Worm (Caenorhabditis elegans) whole organism, L4 larva: ENCODE data around the gene R144.12.

Experiments
- F37D6.2 ChIP-seq: sonication (generic microtip); optimal IDR thresholded peaks from 2 replicates; lab custom pipeline; 2016; ENCODE audit warnings: mild to moderate bottlenecking, missing genetic modification characterization, missing compliant biosample characterization
- F44E2.7 ChIP-seq: fragments of 200-800 bp; sonication (Bioruptor generic); IDR thresholded peaks from 2 replicates; pipeline ENCODE4 v2.1.2; 2022; ENCODE audit warnings: missing genetic modification characterization, missing compliant biosample characterization
- F49E8.2 ChIP-seq: sonication (generic microtip); optimal IDR thresholded peaks from 2 replicates; lab custom pipeline; 2016; ENCODE audit warnings: missing compliant biosample characterization, mild to moderate bottlenecking, missing genetic modification characterization, borderline replicate concordance
- T20F7.1 ChIP-seq: fragments of 200-800 bp; sonication (Bioruptor generic); optimal IDR thresholded peaks from 2 replicates; lab custom pipeline; 2018; ENCODE audit warnings: mild to moderate bottlenecking, missing genetic modification characterization, missing compliant biosample characterization
- T26A8.4 ChIP-seq: fragments of 200-800 bp; sonication (Bioruptor generic); IDR thresholded peaks from 2 replicates; pipeline ENCODE4 v1.3.6; 2022; ENCODE audit warnings: missing genetic modification characterization, missing compliant biosample characterization
- ZK337.2 ChIP-seq: fragments of 200-800 bp; sonication (Bioruptor generic); IDR thresholded peaks from 2 replicates; pipeline ENCODE4 v1.3.6; 2022; ENCODE audit warnings: missing genetic modification reagents, missing genetic modification characterization, missing compliant biosample characterization
- ZK546.5 ChIP-seq, 2 experiments: sonication (generic microtip); optimal IDR thresholded peaks; 2 replicates each; lab custom pipeline; 2017; ENCODE audit warnings: missing biosample characterization in 2 of 2, missing genetic modification characterization in 2 of 2
- ama-1 ChIP-seq: fragments of 150-350 bp; optimal IDR thresholded peaks from 2 replicates; lab custom pipeline; 2014; ENCODE audit warnings: inconsistent platforms, mixed read lengths
- arid-1 ChIP-seq: fragments of 200-800 bp; sonication (Bioruptor generic); conservative IDR thresholded peaks from 2 replicates; pipeline ENCODE4 v1.3.6; 2022; ENCODE audit warnings: missing genetic modification reagents, missing genetic modification characterization, missing compliant biosample characterization
- ceh-32 ChIP-seq: sonication (generic microtip); optimal IDR thresholded peaks from 2 replicates; lab custom pipeline; 2016; ENCODE audit warnings: mild to moderate bottlenecking, missing genetic modification characterization, missing compliant biosample characterization; ENCODE audit not compliant: poor library complexity
- ces-1 ChIP-seq: fragments of 150-350 bp; sonication (generic microtip); optimal IDR thresholded peaks from 4 replicates; lab custom pipeline; 2014; ENCODE audit warnings: missing biosample characterization, missing genetic modification reagents, missing genetic modification characterization
- cey-2 ChIP-seq: sonication (generic microtip); optimal IDR thresholded peaks from 3 replicates; lab custom pipeline; 2017; ENCODE audit warnings: missing genetic modification characterization, mild to moderate bottlenecking, missing compliant biosample characterization, antibody characterized with exemption, borderline replicate concordance; ENCODE audit not compliant: insufficient read depth
- daf-16 ChIP-seq, 3 experiments: sonication (generic microtip); optimal IDR thresholded peaks; 2 replicates each; lab custom pipeline; 2016 to 2017; ENCODE audit warnings: missing genetic modification characterization in 3 of 3, missing genetic modification reagents in 3 of 3, mild to moderate bottlenecking in 2 of 3, missing compliant biosample characterization in 2 of 3, missing biosample characterization in 1 of 3, moderate library complexity in 1 of 3
- dmd-6 ChIP-seq: fragments of 200-800 bp; sonication (Bioruptor generic); IDR thresholded peaks from 2 replicates; pipeline ENCODE4 v1.3.6; 2022; ENCODE audit warnings: missing genetic modification reagents, missing genetic modification characterization, missing compliant biosample characterization
- dmd-8 ChIP-seq: fragments of 200-800 bp; sonication (Bioruptor generic); IDR thresholded peaks from 2 replicates; pipeline ENCODE4 v1.3.6; 2022; ENCODE audit warnings: missing genetic modification characterization, missing compliant biosample characterization
- duxl-1 ChIP-seq: sonication (generic microtip); optimal IDR thresholded peaks from 2 replicates; lab custom pipeline; 2016; ENCODE audit warnings: mild to moderate bottlenecking, missing genetic modification characterization, moderate library complexity, missing compliant biosample characterization; ENCODE audit not compliant: poor library complexity
- dve-1 ChIP-seq: sonication (generic microtip); optimal IDR thresholded peaks from 2 replicates; lab custom pipeline; 2017; ENCODE audit warnings: antibody characterized with exemption, mild to moderate bottlenecking, missing genetic modification characterization, missing compliant biosample characterization; ENCODE audit not compliant: insufficient read depth
- egl-43 ChIP-seq: fragments of 200-800 bp; sonication (Bioruptor generic); IDR thresholded peaks from 2 replicates; pipeline ENCODE4 v1.3.6; 2022; ENCODE audit warnings: missing genetic modification reagents, missing genetic modification characterization, missing compliant biosample characterization
- fkh-10 ChIP-seq: fragments of 150-350 bp; optimal IDR thresholded peaks from 2 replicates; lab custom pipeline; 2014; ENCODE audit warnings: missing biosample characterization, missing genetic modification reagents, missing genetic modification characterization
- fos-1 ChIP-seq: fragments of 150-350 bp; optimal IDR thresholded peaks from 2 replicates; lab custom pipeline; 2014; ENCODE audit warnings: missing biosample characterization, missing genetic modification characterization
- hlh-30 ChIP-seq: sonication (generic microtip); optimal IDR thresholded peaks from 2 replicates; lab custom pipeline; 2017; ENCODE audit warnings: antibody characterized with exemption, mild to moderate bottlenecking, missing genetic modification characterization, missing compliant biosample characterization; ENCODE audit not compliant: insufficient read depth
- hmg-1.1 ChIP-seq: fragments of 200-800 bp; sonication (Bioruptor generic); IDR thresholded peaks from 2 replicates; pipeline ENCODE4 v1.3.6; 2022; ENCODE audit warnings: missing genetic modification reagents, missing genetic modification characterization, missing compliant biosample characterization
- jun-1 ChIP-seq: fragments of 150-350 bp; optimal IDR thresholded peaks from 2 replicates; lab custom pipeline; 2014; ENCODE audit warnings: missing biosample characterization, missing genetic modification reagents, missing genetic modification characterization
- lin-13 ChIP-seq: fragments of 150-350 bp; optimal IDR thresholded peaks from 2 replicates; lab custom pipeline; 2014; ENCODE audit warnings: missing biosample characterization, missing genetic modification reagents, missing genetic modification characterization
- lin-15B ChIP-seq: fragments of 150-350 bp; sonication (generic microtip); optimal IDR thresholded peaks from 3 replicates; lab custom pipeline; 2014; ENCODE audit warnings: missing biosample characterization, missing genetic modification characterization
- lin-38 ChIP-seq: fragments of 200-800 bp; sonication (Bioruptor generic); IDR thresholded peaks from 2 replicates; pipeline ENCODE4 v1.3.6; 2022; ENCODE audit warnings: missing genetic modification reagents, missing genetic modification characterization, missing compliant biosample characterization
- lsy-2 ChIP-seq, 2 experiments: fragments of 150-350 bp in 1 of 2; sonication (generic microtip) in 1 of 2; optimal IDR thresholded peaks; 2 replicates each; lab custom pipeline; 2014 to 2017; ENCODE audit warnings: missing biosample characterization in 2 of 2, missing genetic modification characterization in 2 of 2
- mes-2 ChIP-seq: sonication (generic microtip); optimal IDR thresholded peaks from 2 replicates; lab custom pipeline; 2016; ENCODE audit warnings: missing genotype, mild to moderate bottlenecking, missing genetic modification characterization, missing compliant biosample characterization; ENCODE audit not compliant: poor library complexity, severe bottlenecking
- mxl-3 ChIP-seq: fragments of 200-800 bp; sonication (Bioruptor generic); optimal IDR thresholded peaks from 2 replicates; lab custom pipeline; 2018; ENCODE audit warnings: mild to moderate bottlenecking, missing genetic modification characterization, missing compliant biosample characterization
- nhr-102 ChIP-seq: sonication (generic microtip); optimal IDR thresholded peaks from 2 replicates; lab custom pipeline; 2016; ENCODE audit warnings: mild to moderate bottlenecking, missing genetic modification characterization, moderate library complexity, missing compliant biosample characterization
- nhr-25 ChIP-seq: sonication (generic microtip); optimal IDR thresholded peaks from 2 replicates; lab custom pipeline; 2017; ENCODE audit warnings: missing genetic modification characterization, mild to moderate bottlenecking, missing compliant biosample characterization, antibody characterized with exemption, moderate library complexity, borderline replicate concordance; ENCODE audit not compliant: insufficient read depth
- nhr-41 ChIP-seq: fragments of 200-800 bp; sonication (Bioruptor generic); IDR thresholded peaks from 2 replicates; pipeline ENCODE4 v1.3.6; 2022; ENCODE audit warnings: missing genetic modification reagents, missing genetic modification characterization, missing compliant biosample characterization
- nhr-48 ChIP-seq: sonication (generic microtip); optimal IDR thresholded peaks from 2 replicates; lab custom pipeline; 2016; ENCODE audit warnings: mild to moderate bottlenecking, missing genetic modification characterization, missing compliant biosample characterization
- nhr-6 ChIP-seq: fragments of 150-350 bp; optimal IDR thresholded peaks from 2 replicates; lab custom pipeline; 2014; ENCODE audit warnings: missing biosample characterization, missing genetic modification characterization
- nhr-76 ChIP-seq: fragments of 150-350 bp; optimal IDR thresholded peaks from 2 replicates; lab custom pipeline; 2014; ENCODE audit warnings: missing biosample characterization, missing genetic modification characterization
- pha-4 ChIP-seq, 2 experiments: fragments of 150-350 bp in 1 of 2; fragments of 200-800 bp in 1 of 2; sonication (Bioruptor generic) in 1 of 2; IDR thresholded peaks in 1 of 2; optimal IDR thresholded peaks in 1 of 2; 2 replicates each; pipeline versions ENCODE4 v1.3.6 to Lab custom; 2014 to 2022; ENCODE audit warnings: missing genetic modification characterization in 2 of 2, missing genetic modification reagents in 2 of 2, missing biosample characterization in 1 of 2, missing compliant biosample characterization in 1 of 2
- rbr-2 ChIP-seq: sonication (generic microtip); optimal IDR thresholded peaks from 2 replicates; lab custom pipeline; 2016; ENCODE audit warnings: missing genotype, missing genetic modification characterization, missing compliant biosample characterization
- sdz-12 ChIP-seq: fragments of 200-800 bp; sonication (Bioruptor generic); optimal IDR thresholded peaks from 2 replicates; lab custom pipeline; 2018; ENCODE audit warnings: mild to moderate bottlenecking, missing genetic modification characterization, missing compliant biosample characterization
- snpc-1.2 ChIP-seq: fragments of 200-800 bp; sonication (Bioruptor generic); IDR thresholded peaks from 2 replicates; pipeline ENCODE4 v1.3.6; 2022; ENCODE audit warnings: missing genetic modification reagents, missing genetic modification characterization, missing compliant biosample characterization
- spr-1 ChIP-seq: sonication (generic microtip); optimal IDR thresholded peaks from 2 replicates; lab custom pipeline; 2016; ENCODE audit warnings: mild to moderate bottlenecking, missing genetic modification characterization, missing compliant biosample characterization
- tra-1 ChIP-seq: fragments of 200-800 bp; sonication (Bioruptor generic); IDR thresholded peaks from 2 replicates; pipeline ENCODE4 v1.3.6; 2022; ENCODE audit warnings: missing genetic modification reagents, missing genetic modification characterization, missing compliant biosample characterization
- unc-130 ChIP-seq: sonication (generic microtip); optimal IDR thresholded peaks from 2 replicates; lab custom pipeline; 2016; ENCODE audit warnings: missing genetic modification reagents, missing genetic modification characterization, missing compliant biosample characterization
- unc-62 ChIP-seq, 3 experiments: fragments of 150-350 bp in 1 of 3; sonication (generic microtip); optimal IDR thresholded peaks in 2 of 3; peaks in 1 of 3; 1 replicate in 1 of 3; 2 replicates in 2 of 3; lab custom pipeline; 2014 to 2017; ENCODE audit warnings: missing biosample characterization in 3 of 3, missing genetic modification characterization in 3 of 3, missing genetic modification reagents in 3 of 3, missing genotype in 1 of 3
- zip-2 ChIP-seq: fragments of 150-350 bp; optimal IDR thresholded peaks from 2 replicates; lab custom pipeline; 2014; ENCODE audit warnings: missing biosample characterization, missing genetic modification characterization
- ztf-7 ChIP-seq: fragments of 150-350 bp; optimal IDR thresholded peaks from 2 replicates; lab custom pipeline; 2014; ENCODE audit warnings: missing biosample characterization, missing genetic modification characterization

Gene R144.12

DNA sequence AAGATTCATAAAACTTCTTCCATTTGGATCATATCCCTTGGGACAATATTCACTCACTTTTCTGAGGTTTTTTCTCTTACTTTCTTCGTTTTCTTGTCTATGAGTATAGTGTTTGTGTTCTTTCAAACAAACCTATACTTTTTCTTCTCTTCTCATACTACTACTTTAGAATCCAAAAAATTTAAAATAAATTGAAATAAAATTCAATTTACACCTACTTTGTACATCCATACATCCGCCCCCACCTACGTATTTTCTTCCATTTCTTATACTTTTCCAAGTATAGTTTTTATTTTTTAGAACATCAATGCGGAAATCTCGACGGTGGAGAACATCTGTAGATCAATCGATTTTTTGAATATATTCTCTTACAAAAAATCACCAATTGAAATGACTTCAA, 41.5 kb downstream of the R144.12 start, which contains the start of gene nca-2:
nca-2 (plus strand) TSS at position 301 of the 400 bp plus-strand sequence.
- TF ChIP-seq mxl-3 (no peak), F44E2.7 (no peak), nhr-6 (tag; lab: Kevin White, UChicago) (no peak), nhr-76 (tag; lab: Kevin White, UChicago) (no peak), ZK546.5 (tag; optimal IDR thresholded peaks at IDR 0.05; lab: Kevin White, UChicago) (no peak), ceh-32 (no peak), fkh-10 (GFP tag; lab: Kevin White, UChicago) (no peak), pha-4 (GFP tag; IDR thresholded peaks at IDR 0.05; lab: Robert Waterston, UW) (no peak), pha-4 (tag; optimal IDR thresholded peaks at IDR 0.05; lab: Kevin White, UChicago) (no peak), ces-1 (GFP tag; lab: Kevin White, UChicago) (no peak), ztf-7 (tag; lab: Kevin White, UChicago) (no peak), dmd-8 (GFP tag; lab: Robert Waterston, UW) (no peak), hmg-1.1 (GFP tag; lab: Robert Waterston, UW) (no peak), snpc-1.2 (no peak), nhr-41 (no peak), cey-2 (tag; lab: Kevin White, UChicago) (no peak), rbr-2 (tag; lab: Kevin White, UChicago) (no peak)

DNA sequence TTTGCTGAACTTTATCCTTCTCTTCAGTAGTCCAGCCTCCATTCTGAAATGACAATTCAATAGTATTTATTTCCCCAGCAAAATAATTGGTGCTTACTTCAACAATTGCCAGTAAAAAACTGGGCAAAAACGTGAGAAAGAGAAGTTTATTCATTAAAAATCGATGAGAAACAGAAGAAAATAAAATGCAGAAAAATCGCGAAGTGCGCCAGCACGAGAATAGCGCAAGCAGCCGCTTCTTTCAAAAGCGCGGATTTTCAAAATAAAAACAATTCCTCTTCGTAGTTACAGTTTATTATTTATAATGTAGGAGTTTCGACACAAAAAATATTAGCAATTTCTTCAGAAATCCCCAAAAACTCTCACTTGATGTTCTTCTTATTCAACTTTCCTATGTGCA, 43.9 kb downstream of the R144.12 start, which contains the start of gene C27F2.9:
C27F2.9 (minus strand) TSS at position 159 of the 400 bp plus-strand sequence.
- peak; percentile 83 for TF ChIP-seq T20F7.1 (GFP tag; lab: Kevin White, UChicago)
- TF ChIP-seq egl-43 (GFP tag; lab: Robert Waterston, UW): no peak
- TF ChIP-seq ZK337.2 (GFP tag; lab: Robert Waterston, UW): no peak
- TF ChIP-seq unc-130 (GFP tag; lab: Kevin White, UChicago): peak; percentile 59
- peak; percentile 22 for TF ChIP-seq ama-1 (lab: Kevin White, UChicago)
- TF ChIP-seq ztf-7 (tag; lab: Kevin White, UChicago): peak; percentile 43
- peak; percentile 82 for TF ChIP-seq hmg-1.1 (GFP tag; lab: Robert Waterston, UW)
- TF ChIP-seq pha-4 (GFP tag; IDR thresholded peaks at IDR 0.05; lab: Robert Waterston, UW): peak; percentile 85
- TF ChIP-seq pha-4 (tag; optimal IDR thresholded peaks at IDR 0.05; lab: Kevin White, UChicago): peak; percentile 86
- peak; percentile 57 for TF ChIP-seq fkh-10 (GFP tag; lab: Kevin White, UChicago)
- TF ChIP-seq nhr-102: peak; percentile 85
- peak; percentile 70 for TF ChIP-seq nhr-25 (tag; lab: Kevin White, UChicago)
- TF ChIP-seq F49E8.2 (tag; lab: Kevin White, UChicago): peak; percentile 19
- no peak for TF ChIP-seq mxl-3
- TF ChIP-seq spr-1 (tag; lab: Kevin White, UChicago): peak; percentile 68
- TF ChIP-seq nhr-6 (tag; lab: Kevin White, UChicago): peak; percentile 82
- peak; percentile 77; the same call in 1 of the 2 replicates for TF ChIP-seq arid-1 (GFP tag; lab: Robert Waterston, UW)
- peak; percentile 31 for TF ChIP-seq zip-2 (tag; lab: Kevin White, UChicago)
- no peak for TF ChIP-seq jun-1 (tag; lab: Kevin White, UChicago)
- peak; percentile 36 for TF ChIP-seq lin-15B (tag; lab: Kevin White, UChicago)
- peak; percentile 54; the same call in 1 of the 2 replicates for TF ChIP-seq tra-1 (GFP tag; lab: Robert Waterston, UW)
- peak; percentile 54 for TF ChIP-seq nhr-48 (tag; lab: Kevin White, UChicago)
- no peak for TF ChIP-seq fos-1 (tag; lab: Kevin White, UChicago)
- TF ChIP-seq T26A8.4: no peak; the same call in 1 of the 2 replicates
- TF ChIP-seq F37D6.2 (tag; lab: Kevin White, UChicago): peak; percentile 68
- peak in 1 of 2 experiments; percentile 62 for TF ChIP-seq daf-16 (GFP tag; optimal IDR thresholded peaks at IDR 0.05; lab: Kevin White, UChicago)
- TF ChIP-seq daf-16 (tag; optimal IDR thresholded peaks at IDR 0.05; lab: Kevin White, UChicago): peak; percentile 75
- TF ChIP-seq lin-13 (GFP tag; lab: Kevin White, UChicago): peak; percentile 61
- peak; percentile 89 for TF ChIP-seq lin-38 (GFP tag; lab: Robert Waterston, UW)
- TF ChIP-seq mes-2 (tag; lab: Kevin White, UChicago): peak; percentile 95
- no peak for TF ChIP-seq sdz-12
- TF ChIP-seq dve-1 (tag; lab: Kevin White, UChicago): peak; percentile 82
- peak; percentile 56 to 92 for TF ChIP-seq lsy-2 (tag; optimal IDR thresholded peaks at IDR 0.05; lab: Kevin White, UChicago)
- peak; percentile 67 for TF ChIP-seq dmd-6 (GFP tag; lab: Robert Waterston, UW)
- TF ChIP-seq duxl-1: peak; percentile 82
- peak; percentile 73 for TF ChIP-seq hlh-30
- TF ChIP-seq unc-62 (GFP tag; optimal IDR thresholded peaks at IDR 0.05 in 1 of 2; lab: Kevin White, UChicago): peak in 1 of 2 experiments; percentile 98
- no peak for TF ChIP-seq unc-62 (tag; optimal IDR thresholded peaks at IDR 0.05; lab: Kevin White, UChicago)
